Worm (Caenorhabditis elegans) whole organism, L3 larva: Measurements from ENCODE around the gene far-4.
A peak's percentile ranks its signal among the peaks of the same experiment; 100 is the strongest.

Experiments used
- ZK546.5 ChIP-seq: sonication (generic microtip); optimal IDR thresholded peaks from 2 replicates; lab custom pipeline; 2017; ENCODE audit warnings: missing biosample characterization, missing genetic modification characterization
- ceh-82 ChIP-seq: fragments of 150-350 bp; optimal IDR thresholded peaks from 2 replicates; lab custom pipeline; 2014; ENCODE audit warnings: missing biosample characterization, missing genetic modification characterization
- ceh-9 ChIP-seq: sonication (generic microtip); optimal IDR thresholded peaks from 2 replicates; lab custom pipeline; 2018; ENCODE audit warnings: missing biosample characterization, missing genetic modification characterization
- daf-12 ChIP-seq: fragments of 150-350 bp; optimal IDR thresholded peaks from 2 replicates; lab custom pipeline; 2014; ENCODE audit warnings: missing biosample characterization, missing genetic modification reagents, missing genetic modification characterization
- egl-27 ChIP-seq: sonication (generic microtip); optimal IDR thresholded peaks from 4 replicates; lab custom pipeline; 2017; ENCODE audit warnings: missing biosample characterization, missing genetic modification reagents, missing genetic modification characterization
- egl-5 ChIP-seq: fragments of 150-350 bp; optimal IDR thresholded peaks from 2 replicates; lab custom pipeline; 2017; ENCODE audit warnings: missing biosample characterization, missing genetic modification reagents, missing genetic modification characterization, inconsistent platforms
- elt-1 ChIP-seq: fragments of 150-350 bp; optimal IDR thresholded peaks from 2 replicates; lab custom pipeline; 2014; ENCODE audit warnings: missing biosample characterization, missing genetic modification characterization
- elt-2 ChIP-seq: sonication (generic microtip); optimal IDR thresholded peaks from 2 replicates; lab custom pipeline; 2016; ENCODE audit warnings: missing genetic modification reagents, mild to moderate bottlenecking, missing genetic modification characterization, missing compliant biosample characterization
- elt-3 ChIP-seq, 3 experiments: fragments of 150-350 bp in 1 of 3; sonication (generic microtip) in 2 of 3; optimal IDR thresholded peaks; 2 replicates in 2 of 3; 4 replicates in 1 of 3; lab custom pipeline; 2014 to 2017; ENCODE audit warnings: missing biosample characterization in 3 of 3, missing genetic modification characterization in 3 of 3
- eor-1 ChIP-seq, 2 experiments: fragments of 150-350 bp; optimal IDR thresholded peaks; 2 replicates each; lab custom pipeline; 2014 to 2018; ENCODE audit warnings: missing biosample characterization in 2 of 2, missing genetic modification characterization in 2 of 2
- fkh-10 ChIP-seq: sonication (generic microtip); optimal IDR thresholded peaks from 2 replicates; lab custom pipeline; 2017; ENCODE audit warnings: missing biosample characterization, missing genetic modification reagents, missing genetic modification characterization
- fkh-2 ChIP-seq: fragments of 150-350 bp; optimal IDR thresholded peaks from 2 replicates; lab custom pipeline; 2014; ENCODE audit warnings: missing biosample characterization, missing genetic modification reagents, missing genetic modification characterization
- hmg-11 ChIP-seq: sonication (generic microtip); optimal IDR thresholded peaks from 2 replicates; lab custom pipeline; 2016; ENCODE audit warnings: missing genetic modification characterization, missing compliant biosample characterization
- jun-1 ChIP-seq: fragments of 150-350 bp; optimal IDR thresholded peaks from 2 replicates; lab custom pipeline; 2014; ENCODE audit warnings: missing biosample characterization, missing genetic modification reagents, missing genetic modification characterization
- lin-15B ChIP-seq: fragments of 150-350 bp; optimal IDR thresholded peaks from 2 replicates; lab custom pipeline; 2014; ENCODE audit warnings: missing biosample characterization, missing genetic modification characterization
- lin-39 ChIP-seq: fragments of 150-350 bp; optimal IDR thresholded peaks from 2 replicates; lab custom pipeline; 2018; ENCODE audit warnings: missing biosample characterization, missing genetic modification reagents, missing genetic modification characterization
- mdl-1 ChIP-seq: fragments of 150-350 bp; optimal IDR thresholded peaks from 2 replicates; lab custom pipeline; 2014; ENCODE audit warnings: missing biosample characterization, missing genetic modification characterization
- nfya-1 ChIP-seq: sonication (generic microtip); optimal IDR thresholded peaks from 2 replicates; lab custom pipeline; 2017; ENCODE audit warnings: missing genetic modification characterization, mild to moderate bottlenecking, missing compliant biosample characterization, antibody characterized with exemption, moderate library complexity; ENCODE audit not compliant: insufficient read depth
- nhr-11 ChIP-seq: fragments of 150-350 bp; optimal IDR thresholded peaks from 2 replicates; lab custom pipeline; 2014; ENCODE audit warnings: missing biosample characterization, missing genetic modification characterization
- nhr-23 ChIP-seq: fragments of 150-350 bp; optimal IDR thresholded peaks from 2 replicates; lab custom pipeline; 2014; ENCODE audit warnings: missing biosample characterization, missing genetic modification reagents, missing genetic modification characterization
- nhr-25 ChIP-seq: sonication (generic microtip); optimal IDR thresholded peaks from 2 replicates; lab custom pipeline; 2017; ENCODE audit warnings: missing biosample characterization, missing genetic modification characterization
- nhr-28 ChIP-seq: fragments of 150-350 bp; optimal IDR thresholded peaks from 2 replicates; lab custom pipeline; 2014; ENCODE audit warnings: missing biosample characterization, missing genetic modification characterization
- nhr-43 ChIP-seq: sonication (generic microtip); optimal IDR thresholded peaks from 2 replicates; lab custom pipeline; 2016; ENCODE audit warnings: mild to moderate bottlenecking, missing genetic modification characterization, missing compliant biosample characterization; ENCODE audit not compliant: poor library complexity, severe bottlenecking
- nhr-67 ChIP-seq: fragments of 150-350 bp; optimal IDR thresholded peaks from 2 replicates; lab custom pipeline; 2014; ENCODE audit warnings: missing biosample characterization, missing genetic modification characterization
- pha-4 ChIP-seq: fragments of 150-350 bp; optimal IDR thresholded peaks from 2 replicates; lab custom pipeline; 2014; ENCODE audit warnings: missing biosample characterization, missing genetic modification reagents, missing genetic modification characterization
- pqm-1 ChIP-seq: fragments of 150-350 bp; optimal IDR thresholded peaks from 2 replicates; lab custom pipeline; 2017; ENCODE audit warnings: missing biosample characterization, missing genetic modification characterization, inconsistent platforms
- skn-1 ChIP-seq: fragments of 150-350 bp; optimal IDR thresholded peaks from 2 replicates; lab custom pipeline; 2014; ENCODE audit warnings: missing biosample characterization, missing genetic modification characterization
- snpc-4 ChIP-seq: fragments of 150-350 bp; optimal IDR thresholded peaks from 2 replicates; lab custom pipeline; 2014; ENCODE audit warnings: missing biosample characterization, missing genetic modification characterization
- tbx-2 ChIP-seq: sonication (generic microtip); optimal IDR thresholded peaks from 2 replicates; lab custom pipeline; 2016; ENCODE audit warnings: mild to moderate bottlenecking, missing genetic modification characterization, missing compliant biosample characterization
- zag-1 ChIP-seq: fragments of 150-350 bp; optimal IDR thresholded peaks from 2 replicates; lab custom pipeline; 2014; ENCODE audit warnings: missing biosample characterization, missing genetic modification characterization
- ztf-11 ChIP-seq: fragments of 150-350 bp; optimal IDR thresholded peaks from 2 replicates; lab custom pipeline; 2014; ENCODE audit warnings: missing biosample characterization, missing genetic modification characterization
- ztf-4 ChIP-seq: fragments of 150-350 bp; optimal IDR thresholded peaks from 2 replicates; lab custom pipeline; 2014; ENCODE audit warnings: missing biosample characterization, missing genetic modification characterization

The far-4 gene

ce11 chrV:13041666-13042065 is 42.2 kb upstream of the far-4 start, which contains the start of gene scyl-1 (continued):
- TF ChIP-seq nfya-1 (tag; lab: Kevin White, UChicago) (peak; percentile 74), jun-1 (peak; percentile 62), zag-1 (tag; lab: Kevin White, UChicago) (no peak), hmg-11 (tag; lab: Kevin White, UChicago) (peak; percentile 87), nhr-43 (peak; percentile 91), ceh-9 (tag; lab: Kevin White, UChicago) (no peak), elt-2 (tag; lab: Kevin White, UChicago) (peak; percentile 45), ceh-82 (tag; lab: Kevin White, UChicago) (no peak), nhr-23 (tag; lab: Kevin White, UChicago) (peak; percentile 94), mdl-1 (tag; lab: Kevin White, UChicago) (no peak), nhr-28 (tag; lab: Kevin White, UChicago) (no peak), pqm-1 (tag; lab: Kevin White, UChicago) (peak; percentile 20), nhr-67 (tag; lab: Kevin White, UChicago) (no peak), snpc-4 (tag; lab: Kevin White, UChicago) (peak; percentile 45)
- TF ChIP-seq, all 47 proteins: peak for 19

ce11 chrV:13036466-13036865 is 37.0 kb upstream of the far-4 start, which contains the start of gene W07G4.2:
Gene W07G4.2 (minus strand): TSS chrV:13036566.
- TF ChIP-seq fkh-10 (no peak), skn-1 (tag; lab: Kevin White, UChicago) (no peak), ztf-4 (tag; lab: Kevin White, UChicago) (no peak), nhr-43 (no peak), elt-3 (tag; optimal IDR thresholded peaks at IDR 0.05; lab: Kevin White, UChicago) (no peak)

ce11 chrV:13034604-13035003 is 35.1 kb upstream of the far-4 start, which contains the start of gene W07G4.7:
Gene W07G4.7 (minus strand): TSS chrV:13034704.
- TF ChIP-seq daf-12 (tag; lab: Kevin White, UChicago) (no peak), nhr-23 (tag; lab: Kevin White, UChicago) (no peak)

- no peak for TF ChIP-seq nhr-43
- TF ChIP-seq fkh-2 (tag; lab: Kevin White, UChicago) = no peak
- no peak for TF ChIP-seq lin-39 (tag; lab: Kevin White, UChicago)
- TF ChIP-seq eor-1 (tag; optimal IDR thresholded peaks at IDR 0.05; lab: Kevin White, UChicago) = no peak
- TF ChIP-seq snpc-4 (tag; lab: Kevin White, UChicago) = no peak
- TF ChIP-seq nhr-25 (tag; lab: Kevin White, UChicago) = no peak
- TF ChIP-seq egl-27 (tag; lab: Kevin White, UChicago) = no peak
- TF ChIP-seq ZK546.5 (tag; lab: Kevin White, UChicago) = no peak
- no peak for TF ChIP-seq pha-4 (tag; lab: Kevin White, UChicago)
- no peak for TF ChIP-seq lin-15B (tag; lab: Kevin White, UChicago)
- TF ChIP-seq nhr-11 (tag; lab: Kevin White, UChicago) = no peak
- TF ChIP-seq ztf-11 (tag; lab: Kevin White, UChicago) = no peak
- TF ChIP-seq elt-1 (tag; lab: Kevin White, UChicago) = no peak
- TF ChIP-seq daf-12 (tag; lab: Kevin White, UChicago) = no peak
- no peak for TF ChIP-seq egl-5
Observed at ce11 chrV:13033223-13033622, 33.8 kb upstream of the far-4 start, which contains the start of gene W07G4.1. Gene W07G4.1 (plus strand): TSS chrV:13033523.

- no peak for TF ChIP-seq zag-1 (tag; lab: Kevin White, UChicago)
- peak; percentile 13 for TF ChIP-seq fkh-10
- TF ChIP-seq tbx-2 (tag; lab: Kevin White, UChicago) = no peak
- no peak for TF ChIP-seq eor-1 (tag; optimal IDR thresholded peaks at IDR 0.05; lab: Kevin White, UChicago)
Observed at ce11 chrV:13028871-13029270, 29.4 kb upstream of the far-4 start.
